Fruit fly (Drosophila melanogaster) whole organism, embryonic: Measurements from ENCODE around the gene Pp2A-29B.

Source experiments
- C15 ChIP-seq: fragments of 200-800 bp; sonication (Bioruptor generic); IDR thresholded peaks from 3 replicates; pipeline ENCODE4 v1.3.6; 2022; ENCODE audit warnings: missing biosample characterization, missing genetic modification characterization
- CG10959 ChIP-seq: fragments of 200-800 bp; sonication (Bioruptor generic); IDR thresholded peaks from 2 replicates; pipeline ENCODE4 v1.3.6; 2022; ENCODE audit warnings: missing biosample characterization, missing genetic modification characterization
- CG16815 ChIP-seq: fragments of 200-800 bp; sonication (Bioruptor generic); optimal IDR thresholded peaks from 3 replicates; lab custom pipeline; 2017; ENCODE audit warnings: missing biosample characterization, mild to moderate bottlenecking, missing genetic modification characterization
- Gug ChIP-seq: fragments of 200-800 bp; sonication (Bioruptor generic); IDR thresholded peaks from 4 replicates; pipeline ENCODE4 v1.3.6; 2022; ENCODE audit warnings: missing biosample characterization, missing genetic modification characterization
- NK7.1 ChIP-seq: fragments of 200-800 bp; sonication (Bioruptor generic); optimal IDR thresholded peaks from 3 replicates; lab custom pipeline; 2016; ENCODE audit warnings: missing biosample characterization, missing genetic modification characterization
- YL-1 ChIP-seq: fragments of 200-800 bp; sonication (Bioruptor generic); optimal IDR thresholded peaks from 3 replicates; lab custom pipeline; 2017; ENCODE audit warnings: missing biosample characterization, mild to moderate bottlenecking, missing genetic modification characterization
- ab ChIP-seq: fragments of 200-800 bp; sonication (Bioruptor generic); optimal IDR thresholded peaks from 2 replicates; lab custom pipeline; 2016; ENCODE audit warnings: missing biosample characterization, missing genetic modification characterization
- fd64A ChIP-seq: fragments of 200-800 bp; sonication (Bioruptor generic); optimal IDR thresholded peaks from 3 replicates; lab custom pipeline; 2018; ENCODE audit warnings: missing biosample characterization, mild to moderate bottlenecking, missing genetic modification characterization
- ftz-f1 ChIP-seq: fragments of 200-800 bp; sonication (Bioruptor generic); optimal IDR thresholded peaks from 2 replicates; lab custom pipeline; 2016; ENCODE audit warnings: missing biosample characterization, missing genetic modification characterization
- sob ChIP-seq: fragments of 200-800 bp; sonication (Bioruptor generic); IDR thresholded peaks from 2 replicates; pipeline ENCODE4 v1.3.6; 2022; ENCODE audit warnings: missing biosample characterization, missing genetic modification characterization
- zen2 ChIP-seq: fragments of 200-800 bp; sonication (Bioruptor generic); IDR thresholded peaks from 3 replicates; pipeline ENCODE4 v1.3.6; 2022; ENCODE audit warnings: missing biosample characterization, missing genetic modification characterization; ENCODE audit not compliant: partially characterized antibody

DNA sequence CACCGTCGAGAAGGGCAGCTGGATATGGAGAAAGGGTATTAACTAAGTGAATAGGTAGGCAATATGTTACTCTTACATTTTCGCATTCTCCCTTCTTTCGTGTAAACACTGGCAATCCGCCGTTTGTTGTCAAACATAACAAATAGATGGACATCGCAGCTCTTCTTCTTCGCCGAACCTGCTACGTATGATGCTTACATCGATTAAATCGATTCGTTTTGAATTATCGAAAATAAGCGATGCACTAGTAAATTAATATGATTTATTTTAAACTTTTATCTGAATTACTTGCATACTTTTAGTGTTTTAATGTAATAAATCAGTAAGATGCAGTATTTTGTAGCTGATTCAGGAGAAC is 37.1 kb downstream of the Pp2A-29B start, which contains the start of gene fy:
- no peak for TF ChIP-seq YL-1
- no peak for TF ChIP-seq sob (GFP tag; lab: Robert Waterston, UW)
- TF ChIP-seq fd64A (GFP tag; lab: Kevin White, UChicago) = no peak
- TF ChIP-seq ftz-f1 (GFP tag; lab: Kevin White, UChicago) = no peak
- no peak for TF ChIP-seq CG16815 (GFP tag; lab: Kevin White, UChicago)
- no peak for TF ChIP-seq CG10959 (GFP tag; lab: Robert Waterston, UW)
- no peak for TF ChIP-seq Gug (GFP tag; lab: Robert Waterston, UW)
- no peak for TF ChIP-seq ab
- TF ChIP-seq NK7.1 = no peak
- no peak for TF ChIP-seq C15
- no peak for TF ChIP-seq zen2
